Fruit fly (Drosophila melanogaster): ENCODE data around the gene CG2124.

CG2124 gene

dm6 chrX:10595813-10596212 is at the start of gene CG2124, which contains the start of gene Hmr:
TSS of gene CG2124 (plus strand) at chrX:10596122.
TSS of gene Hmr (minus strand) at chrX:10595855.
- TF ChIP-seq CG14711 (tag; optimal IDR thresholded peaks at IDR 0.05) (peak; percentile 8), CG1620 (GFP tag; optimal IDR thresholded peaks at IDR 0.05) (no peak), bab1 (GFP tag; optimal IDR thresholded peaks at IDR 0.05) (peak; percentile 48), CG7045 (GFP tag; optimal IDR thresholded peaks at IDR 0.05) (no peak)

dm6 chrX:10546631-10547030 is 49.3 kb upstream of the CG2124 start:
- TF ChIP-seq CG33017 (tag; optimal IDR thresholded peaks at IDR 0.05) (no peak), Mnt (GFP tag; optimal IDR thresholded peaks at IDR 0.05) (peak; percentile 68), ovo (GFP tag; optimal IDR thresholded peaks at IDR 0.05) (peak; percentile 39)

dm6 chrX:10547070-10547856 is 48.7 kb upstream of the CG2124 start:
- TF ChIP-seq Crg-1 (GFP tag; optimal IDR thresholded peaks at IDR 0.05): peak; percentile 60
- TF ChIP-seq CG12768 (GFP tag; optimal IDR thresholded peaks at IDR 0.05): peak; percentile 6
- no peak for TF ChIP-seq ovo (GFP tag; optimal IDR thresholded peaks at IDR 0.05)
- peak; percentile 79 for TF ChIP-seq CG14711 (tag; optimal IDR thresholded peaks at IDR 0.05)
- peak; percentile 77 for TF ChIP-seq CG7045 (GFP tag; optimal IDR thresholded peaks at IDR 0.05)
- TF ChIP-seq CG7101 (tag; optimal IDR thresholded peaks at IDR 0.05): peak; percentile 72
- no peak for TF ChIP-seq cnc (optimal IDR thresholded peaks at IDR 0.05)
- TF ChIP-seq CG5204 (GFP tag; optimal IDR thresholded peaks at IDR 0.05): peak; percentile 57
- peak; percentile 68 for TF ChIP-seq pad (GFP tag; optimal IDR thresholded peaks at IDR 0.05)
- no peak for TF ChIP-seq tj (GFP tag; optimal IDR thresholded peaks at IDR 0.05)
- TF ChIP-seq CG1620 (GFP tag; optimal IDR thresholded peaks at IDR 0.05): peak; percentile 76
- peak; percentile 10 for TF ChIP-seq Clk (GFP tag; optimal IDR thresholded peaks at IDR 0.05)
- TF ChIP-seq Hr96 (GFP tag; optimal IDR thresholded peaks at IDR 0.05): peak; percentile 69
- no peak for TF ChIP-seq Mnt (GFP tag; optimal IDR thresholded peaks at IDR 0.05)
- TF ChIP-seq CG33017 (tag; optimal IDR thresholded peaks at IDR 0.05): peak; percentile 53
- peak; percentile 71 for TF ChIP-seq CG11617 (GFP tag; optimal IDR thresholded peaks at IDR 0.05)
- TF ChIP-seq cic (GFP tag; optimal IDR thresholded peaks at IDR 0.05): no peak
- TF ChIP-seq kay (GFP tag; ENCODE audit: borderline replicate concordance): no peak
- TF ChIP-seq toe (GFP tag; optimal IDR thresholded peaks at IDR 0.05): peak; percentile 54
- TF ChIP-seq bab1 (GFP tag; optimal IDR thresholded peaks at IDR 0.05): peak; percentile 88

- TF ChIP-seq ovo (GFP tag; optimal IDR thresholded peaks at IDR 0.05) (no peak), Clk (GFP tag; optimal IDR thresholded peaks at IDR 0.05) (no peak), CG11617 (GFP tag; optimal IDR thresholded peaks at IDR 0.05) (no peak), CG5204 (GFP tag; optimal IDR thresholded peaks at IDR 0.05) (no peak), CG14711 (tag; optimal IDR thresholded peaks at IDR 0.05) (no peak), CG12768 (GFP tag; optimal IDR thresholded peaks at IDR 0.05) (no peak), Mnt (GFP tag; optimal IDR thresholded peaks at IDR 0.05) (no peak), toe (GFP tag; optimal IDR thresholded peaks at IDR 0.05) (no peak), pad (GFP tag; optimal IDR thresholded peaks at IDR 0.05) (no peak), Crg-1 (GFP tag; optimal IDR thresholded peaks at IDR 0.05) (no peak), cnc (optimal IDR thresholded peaks at IDR 0.05) (no peak), tj (GFP tag; optimal IDR thresholded peaks at IDR 0.05) (no peak), CG33017 (tag; optimal IDR thresholded peaks at IDR 0.05) (no peak), CG7101 (tag; optimal IDR thresholded peaks at IDR 0.05) (no peak)
Observed at dm6 chrX:10547857-10548135, 48.1 kb upstream of the CG2124 start.

dm6 chrX:10549050-10549449 is 46.9 kb upstream of the CG2124 start:
- TF ChIP-seq toe (GFP tag; optimal IDR thresholded peaks at IDR 0.05) (no peak), CG7045 (GFP tag; optimal IDR thresholded peaks at IDR 0.05) (no peak), CG33017 (tag; optimal IDR thresholded peaks at IDR 0.05) (no peak), cic (GFP tag; optimal IDR thresholded peaks at IDR 0.05) (no peak), CG5204 (GFP tag; optimal IDR thresholded peaks at IDR 0.05) (no peak), bab1 (GFP tag; optimal IDR thresholded peaks at IDR 0.05) (no peak)

dm6 chrX:10557432-10557831 is 38.5 kb upstream of the CG2124 start:
- TF ChIP-seq bab1 (GFP tag; optimal IDR thresholded peaks at IDR 0.05): no peak
- TF ChIP-seq Clk (GFP tag; optimal IDR thresholded peaks at IDR 0.05): no peak
- no peak for TF ChIP-seq cnc (optimal IDR thresholded peaks at IDR 0.05)
- no peak for TF ChIP-seq CG12768 (GFP tag; optimal IDR thresholded peaks at IDR 0.05)

dm6 chrX:10558060-10558459 is 37.9 kb upstream of the CG2124 start:
- TF ChIP-seq bab1 (GFP tag; optimal IDR thresholded peaks at IDR 0.05) (no peak), CG7045 (GFP tag; optimal IDR thresholded peaks at IDR 0.05) (no peak), Crg-1 (GFP tag; optimal IDR thresholded peaks at IDR 0.05) (no peak), CG5204 (GFP tag; optimal IDR thresholded peaks at IDR 0.05) (no peak), pad (GFP tag; optimal IDR thresholded peaks at IDR 0.05) (no peak), CG12768 (GFP tag; optimal IDR thresholded peaks at IDR 0.05) (no peak), Mnt (GFP tag; optimal IDR thresholded peaks at IDR 0.05) (no peak), ovo (GFP tag; optimal IDR thresholded peaks at IDR 0.05) (no peak), CG33017 (tag; optimal IDR thresholded peaks at IDR 0.05) (no peak), Hr96 (GFP tag; optimal IDR thresholded peaks at IDR 0.05) (no peak)

Data from whole organism, adult.